Worm (Caenorhabditis elegans) whole organism, L1 larva: Measurements from ENCODE around the gene C48B4.12.

Experiments used
- alr-1 ChIP-seq: fragments of 200-800 bp; sonication (Bioruptor generic); optimal IDR thresholded peaks from 2 replicates; lab custom pipeline; 2018; ENCODE audit warnings: borderline replicate concordance, mild to moderate bottlenecking, missing genetic modification characterization, missing compliant biosample characterization
- efl-3 ChIP-seq: fragments of 200-800 bp; sonication (Bioruptor generic); optimal IDR thresholded peaks from 2 replicates; lab custom pipeline; 2018; ENCODE audit warnings: mild to moderate bottlenecking, missing genetic modification characterization, missing compliant biosample characterization
- egl-27 ChIP-seq, 2 experiments: fragments of 150-350 bp in 1 of 2; sonication (generic microtip); optimal IDR thresholded peaks; 3 replicates each; lab custom pipeline; 2017 to 2018; ENCODE audit warnings: missing biosample characterization in 2 of 2, missing genetic modification characterization in 2 of 2, missing genetic modification reagents in 2 of 2
- fos-1 ChIP-seq: fragments of 150-350 bp; optimal IDR thresholded peaks from 2 replicates; lab custom pipeline; 2014; ENCODE audit warnings: missing biosample characterization, missing genetic modification characterization
- nhr-20 ChIP-seq: sonication (generic microtip); optimal IDR thresholded peaks from 2 replicates; lab custom pipeline; 2016; ENCODE audit warnings: mild to moderate bottlenecking, missing genetic modification characterization, missing compliant biosample characterization
- nhr-76 ChIP-seq: sonication (generic microtip); optimal IDR thresholded peaks from 2 replicates; lab custom pipeline; 2017; ENCODE audit warnings: missing biosample characterization, missing genetic modification characterization
- pqm-1 ChIP-seq: sonication (generic microtip); optimal IDR thresholded peaks from 3 replicates; lab custom pipeline; 2017; ENCODE audit warnings: missing biosample characterization, missing genetic modification characterization
- sptf-1 ChIP-seq: fragments of 150-350 bp; optimal IDR thresholded peaks from 2 replicates; lab custom pipeline; 2014; ENCODE audit warnings: missing biosample characterization, missing genetic modification characterization
- unc-62 ChIP-seq: fragments of 150-350 bp; optimal IDR thresholded peaks from 2 replicates; lab custom pipeline; 2014; ENCODE audit warnings: missing biosample characterization, missing genetic modification reagents, missing genetic modification characterization
- ztf-4 ChIP-seq: fragments of 150-350 bp; optimal IDR thresholded peaks from 2 replicates; lab custom pipeline; 2014; ENCODE audit warnings: missing biosample characterization, missing genetic modification characterization

- TF ChIP-seq ztf-4 (tag; lab: Kevin White, UChicago) = no peak
- no peak for TF ChIP-seq efl-3
- no peak for TF ChIP-seq nhr-76
- no peak for TF ChIP-seq nhr-20 (tag; lab: Kevin White, UChicago)
- no peak for TF ChIP-seq egl-27 (tag; optimal IDR thresholded peaks at IDR 0.05; lab: Kevin White, UChicago)
- no peak for TF ChIP-seq unc-62 (GFP tag; lab: Kevin White, UChicago)
- no peak for TF ChIP-seq fos-1 (tag; lab: Kevin White, UChicago)
- TF ChIP-seq pqm-1 (tag; lab: Kevin White, UChicago) = no peak
- TF ChIP-seq sptf-1 (tag; lab: Kevin White, UChicago) = no peak
- no peak for TF ChIP-seq alr-1 (tag; lab: Kevin White, UChicago)
Observed at ce11 chrIII:9558463-9558862, 38.7 kb upstream of the C48B4.12 start, which contains the start of gene C48B4.6.
